Worm (Caenorhabditis elegans): ENCODE measurements around the gene emb-27.

- TF ChIP-seq ceh-40 (GFP tag; IDR thresholded peaks at IDR 0.05) = no peak
- TF ChIP-seq Y53G8AR.9 (GFP tag; conservative IDR thresholded peaks at IDR 0.05) = no peak
- TF ChIP-seq ama-1 (optimal IDR thresholded peaks at IDR 0.05) = no peak
- no peak for TF ChIP-seq ama-1 (GFP tag; optimal IDR thresholded peaks at IDR 0.05)
- TF ChIP-seq atf-7 (tag; optimal IDR thresholded peaks at IDR 0.05) = no peak
- no peak for TF ChIP-seq unc-130 (GFP tag; optimal IDR thresholded peaks at IDR 0.05)
- no peak for TF ChIP-seq ceh-100 (GFP tag; IDR thresholded peaks at IDR 0.05)
Observed at ce11 chrII:8193126-8193525, 31.2 kb upstream of the emb-27 start, which contains the start of gene T05C12.9.
